Fruit fly (Drosophila melanogaster): ENCODE data around the gene CG2162.

Gene CG2162

DNA sequence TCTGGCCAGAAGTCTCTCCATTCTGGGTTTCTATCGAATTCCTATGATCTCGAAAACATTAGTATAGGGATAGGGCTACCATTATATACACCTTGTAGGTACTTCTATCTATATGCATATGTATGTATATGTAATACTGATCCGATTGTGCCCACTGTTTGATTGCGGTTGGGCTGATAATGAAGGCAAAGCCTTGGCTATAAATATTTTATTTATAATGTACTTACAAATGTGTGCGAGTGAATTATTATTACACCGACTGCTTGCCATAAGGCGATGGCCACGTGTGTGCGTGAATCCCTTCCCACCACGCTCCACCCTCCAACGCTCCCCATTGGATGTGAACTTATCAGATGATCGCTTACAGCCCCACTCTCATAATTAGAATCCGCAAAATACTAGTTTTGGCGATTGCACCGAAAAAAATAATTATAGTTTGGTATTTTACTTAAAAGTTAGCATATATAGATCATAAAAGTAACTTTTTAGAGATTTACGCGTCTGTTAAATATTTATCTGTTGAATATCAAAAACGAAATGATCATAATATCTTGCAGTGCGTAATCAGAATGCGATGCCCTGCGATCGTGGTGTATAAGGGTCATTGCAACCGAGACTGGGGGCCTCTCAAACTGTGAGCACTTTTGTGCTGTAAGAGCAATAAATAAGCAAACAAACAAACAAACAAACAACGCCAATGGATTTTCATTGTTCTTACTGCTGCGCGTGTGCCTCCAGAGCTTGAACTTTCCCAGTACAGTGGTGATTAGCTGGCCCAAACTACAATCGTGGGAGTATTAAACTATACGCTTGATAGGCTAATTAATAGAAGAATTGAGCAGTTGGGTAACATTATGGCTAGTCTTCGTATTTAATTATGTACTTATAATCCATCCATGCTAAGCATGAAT, 45.3 kb downstream of the CG2162 start (continued):
- TF ChIP-seq hkb (optimal IDR thresholded peaks at IDR 0.05) (no peak), hkb (GFP tag; IDR thresholded peaks at IDR 0.05) (peak; percentile 49; the same call in 1 of the 2 replicates), en (GFP tag; optimal IDR thresholded peaks at IDR 0.05) (peak; percentile 13), cas (GFP tag; IDR thresholded peaks at IDR 0.05) (no peak), Ets97D (GFP tag; optimal IDR thresholded peaks at IDR 0.05) (no peak), al (GFP tag; IDR thresholded peaks at IDR 0.05) (no peak), pzg (GFP tag; optimal IDR thresholded peaks at IDR 0.05) (no peak), CG3726 (GFP tag; IDR thresholded peaks at IDR 0.05) (no peak), Oli (tag; optimal IDR thresholded peaks at IDR 0.05) (peak; percentile 33), CG9797 (GFP tag; optimal IDR thresholded peaks at IDR 0.05) (no peak), usp (GFP tag; optimal IDR thresholded peaks at IDR 0.05) (no peak), ssp (GFP tag; IDR thresholded peaks at IDR 0.05) (no peak), BEAF-32 (GFP tag; optimal IDR thresholded peaks at IDR 0.05) (no peak), CG7745 (tag; optimal IDR thresholded peaks at IDR 0.05) (no peak), luna (GFP tag; optimal IDR thresholded peaks at IDR 0.05) (no peak), Nf-YA (GFP tag; IDR thresholded peaks at IDR 0.05) (no peak; the same call in 1 of the 2 replicates), slp2 (GFP tag; optimal IDR thresholded peaks at IDR 0.05) (no peak), Usf (GFP tag; optimal IDR thresholded peaks at IDR 0.05) (no peak), knrl (GFP tag; IDR thresholded peaks at IDR 0.05; ENCODE audit: partially characterized antibody) (no peak), CG1792 (GFP tag; optimal IDR thresholded peaks at IDR 0.05) (peak; percentile 37), CG1024 (GFP tag; IDR thresholded peaks at IDR 0.05) (no peak), esg (GFP tag; conservative IDR thresholded peaks at IDR 0.05) (no peak), wor (GFP tag; IDR thresholded peaks at IDR 0.05) (peak; percentile 23; the same call in 1 of the 2 replicates), CG14965 (GFP tag; optimal IDR thresholded peaks at IDR 0.05; ENCODE audit: borderline replicate concordance) (no peak), Nf-YC (tag; optimal IDR thresholded peaks at IDR 0.05) (peak; percentile 62), Sin3A (optimal IDR thresholded peaks at IDR 0.05) (no peak), CG3407 (GFP tag; optimal IDR thresholded peaks at IDR 0.05) (peak; percentile 51), CG18262 (tag; optimal IDR thresholded peaks at IDR 0.05) (no peak), cg (GFP tag; optimal IDR thresholded peaks at IDR 0.05) (peak; percentile 49), NfI (GFP tag; optimal IDR thresholded peaks at IDR 0.05) (no peak), Blimp-1 (GFP tag; optimal IDR thresholded peaks at IDR 0.05) (peak; percentile 17), CG15269 (tag; optimal IDR thresholded peaks at IDR 0.05) (no peak), CG2712 (tag; optimal IDR thresholded peaks at IDR 0.05) (peak; percentile 18), mam (GFP tag; optimal IDR thresholded peaks at IDR 0.05) (no peak), Hr3 (GFP tag; optimal IDR thresholded peaks at IDR 0.05) (no peak), fd102C (GFP tag; optimal IDR thresholded peaks at IDR 0.05) (no peak), CG10267 (tag; optimal IDR thresholded peaks at IDR 0.05) (no peak), sim (GFP tag; IDR thresholded peaks at IDR 0.05) (no peak), nerfin-2 (GFP tag; IDR thresholded peaks at IDR 0.05; ENCODE audit: partially characterized antibody) (no peak), ac (GFP tag; optimal IDR thresholded peaks at IDR 0.05) (no peak), CG32532 (GFP tag; IDR thresholded peaks at IDR 0.05) (peak; percentile 56; the same call in 1 of the 2 replicates), pan (optimal IDR thresholded peaks at IDR 0.05) (no peak), pan (GFP tag; optimal IDR thresholded peaks at IDR 0.05 in 1 of 2, IDR thresholded peaks at IDR 0.05 in 1 of 2) (peak in 1 of 2 experiments; percentile 75), CG16815 (GFP tag; optimal IDR thresholded peaks at IDR 0.05) (no peak), BtbVII (GFP tag; optimal IDR thresholded peaks at IDR 0.05) (peak; percentile 34), CG31365 (tag; optimal IDR thresholded peaks at IDR 0.05) (no peak), Sry-δ (GFP tag; optimal IDR thresholded peaks at IDR 0.05) (no peak), odd (GFP tag; optimal IDR thresholded peaks at IDR 0.05) (no peak), sens-2 (GFP tag; IDR thresholded peaks at IDR 0.05) (no peak; the same call in 1 of the 2 replicates), Deaf1 (tag; optimal IDR thresholded peaks at IDR 0.05) (no peak)
